Fruit fly (Drosophila melanogaster) whole organism, wandering third instar larva: Measurements from ENCODE around the gene CG34117.

Experiments used
- Abd-B ChIP-seq: fragments of >200 bp; optimal IDR thresholded peaks from 2 replicates; lab custom pipeline; 2017; ENCODE audit warnings: missing biosample characterization, missing genetic modification characterization
- CG9705 ChIP-seq: fragments of 200-800 bp; sonication (Bioruptor generic); optimal IDR thresholded peaks from 2 replicates; lab custom pipeline; 2018; ENCODE audit warnings: missing biosample characterization, mild to moderate bottlenecking, missing genetic modification characterization
- CrebA ChIP-seq: fragments of 200-800 bp; sonication (Bioruptor generic); optimal IDR thresholded peaks from 2 replicates; lab custom pipeline; 2016; ENCODE audit warnings: missing biosample characterization, mild to moderate bottlenecking, missing genetic modification characterization, borderline replicate concordance
- Dif ChIP-seq: fragments of 200-275, 200-300 bp; sonication (Bioruptor generic); optimal IDR thresholded peaks from 2 replicates; lab custom pipeline; 2018; ENCODE audit warnings: missing biosample characterization, missing genetic modification characterization; ENCODE audit not compliant: partially characterized antibody
- HLH106 ChIP-seq: fragments of 200-800 bp; optimal IDR thresholded peaks from 3 replicates; lab custom pipeline; 2019; ENCODE audit warnings: missing biosample characterization, mild to moderate bottlenecking, missing genetic modification characterization, moderate library complexity
- Hnf4 ChIP-seq: fragments of 200-800 bp; sonication (Bioruptor generic); optimal IDR thresholded peaks from 2 replicates; lab custom pipeline; 2016; ENCODE audit warnings: missing biosample characterization, mild to moderate bottlenecking, missing genetic modification characterization
- Hr78 ChIP-seq: fragments of >200 bp; optimal IDR thresholded peaks from 2 replicates; lab custom pipeline; 2017; ENCODE audit warnings: missing biosample characterization, missing genetic modification characterization
- Hr83 ChIP-seq: fragments of 200-300 bp; sonication (Bioruptor generic); optimal IDR thresholded peaks from 2 replicates; lab custom pipeline; 2016; ENCODE audit warnings: missing biosample characterization, mild to moderate bottlenecking, missing genetic modification characterization, moderate library complexity; ENCODE audit not compliant: poor library complexity, severe bottlenecking
- Jra ChIP-seq: sonication (Bioruptor generic); optimal IDR thresholded peaks from 2 replicates; lab custom pipeline; 2016; ENCODE audit warnings: missing biosample characterization, missing genetic modification characterization
- Myc ChIP-seq: fragments of >200 bp; optimal IDR thresholded peaks from 2 replicates; lab custom pipeline; 2017
- N ChIP-seq: fragments of >200 bp; optimal IDR thresholded peaks from 2 replicates; lab custom pipeline; 2018; ENCODE audit warnings: missing biosample characterization, missing external identifiers, missing genetic modification characterization
- OdsH ChIP-seq: fragments of 200-800 bp; sonication (Bioruptor generic); optimal IDR thresholded peaks from 2 replicates; lab custom pipeline; 2016; ENCODE audit warnings: missing biosample characterization, mild to moderate bottlenecking, missing genetic modification characterization
- Rel ChIP-seq, 2 experiments: fragments of 200-800 bp; sonication (Bioruptor generic) in 1 of 2; optimal IDR thresholded peaks; 2 replicates in 1 of 2; 3 replicates in 1 of 2; lab custom pipeline; 2016 to 2019; ENCODE audit warnings: mild to moderate bottlenecking in 2 of 2, missing biosample characterization in 2 of 2, missing genetic modification characterization in 2 of 2, moderate library complexity in 1 of 2
- Sp1 ChIP-seq: fragments of 200-800 bp; sonication (Bioruptor generic); optimal IDR thresholded peaks from 3 replicates; lab custom pipeline; 2019; ENCODE audit warnings: missing biosample characterization, mild to moderate bottlenecking, missing genetic modification characterization, moderate library complexity
- br ChIP-seq: fragments of 200-800 bp; sonication (Bioruptor generic); optimal IDR thresholded peaks from 2 replicates; lab custom pipeline; 2016; ENCODE audit warnings: missing biosample characterization, missing genetic modification characterization
- dl ChIP-seq, 2 experiments: fragments of 175-275, 200-275 bp in 1 of 2; fragments of 200-275 bp in 1 of 2; sonication (Bioruptor generic); optimal IDR thresholded peaks; lab custom pipeline; 2018; ENCODE audit warnings: mild to moderate bottlenecking in 2 of 2, missing biosample characterization in 2 of 2, missing genetic modification characterization in 2 of 2, moderate library complexity in 2 of 2; ENCODE audit not compliant: partially characterized antibody in 2 of 2, insufficient read depth in 1 of 2
- dmrt93B ChIP-seq: fragments of 200-800 bp; sonication (Bioruptor generic); optimal IDR thresholded peaks from 2 replicates; lab custom pipeline; 2018; ENCODE audit warnings: missing biosample characterization, mild to moderate bottlenecking, missing genetic modification characterization
- dsf ChIP-seq: sonication (Bioruptor generic); optimal IDR thresholded peaks from 2 replicates; lab custom pipeline; 2016; ENCODE audit warnings: missing biosample characterization, missing genetic modification characterization, borderline replicate concordance
- foxo ChIP-seq, 2 experiments: fragments of 200-800 bp; sonication (Bioruptor generic); optimal IDR thresholded peaks; 2 replicates in 1 of 2; 3 replicates in 1 of 2; lab custom pipeline; 2016 to 2017; ENCODE audit warnings: missing biosample characterization in 2 of 2, missing genetic modification characterization in 2 of 2
- fru ChIP-seq: fragments of 200-800 bp; sonication (Bioruptor generic); optimal IDR thresholded peaks from 3 replicates; lab custom pipeline; 2016; ENCODE audit warnings: missing biosample characterization, mild to moderate bottlenecking, missing genetic modification characterization
- h ChIP-seq: fragments of 200-800 bp; sonication (Bioruptor generic); optimal IDR thresholded peaks from 3 replicates; lab custom pipeline; 2016; ENCODE audit warnings: missing biosample characterization, mild to moderate bottlenecking, missing genetic modification characterization
- jim ChIP-seq: fragments of 175-275, 200-325 bp; sonication (Bioruptor generic); optimal IDR thresholded peaks from 2 replicates; lab custom pipeline; 2016; ENCODE audit warnings: missing biosample characterization, mild to moderate bottlenecking, missing genetic modification characterization
- lola ChIP-seq: fragments of >200 bp; optimal IDR thresholded peaks from 2 replicates; lab custom pipeline; 2017; ENCODE audit warnings: missing biosample characterization, missing genetic modification characterization
- pan ChIP-seq: fragments of >200 bp; optimal IDR thresholded peaks from 2 replicates; lab custom pipeline; 2017
- psq ChIP-seq: fragments of 200-800 bp; sonication (Bioruptor generic); optimal IDR thresholded peaks from 3 replicates; lab custom pipeline; 2017; ENCODE audit warnings: missing biosample characterization, mild to moderate bottlenecking, missing genetic modification characterization, moderate library complexity
- rgr ChIP-seq: fragments of 200-800 bp; sonication (Bioruptor generic); optimal IDR thresholded peaks from 3 replicates; lab custom pipeline; 2016; ENCODE audit warnings: missing biosample characterization, mild to moderate bottlenecking, missing genetic modification characterization
- sv ChIP-seq: fragments of 200-800 bp; sonication (Bioruptor generic); optimal IDR thresholded peaks from 3 replicates; lab custom pipeline; 2016; ENCODE audit warnings: missing biosample characterization, missing genetic modification characterization
- woc ChIP-seq: sonication (Bioruptor generic); optimal IDR thresholded peaks from 2 replicates; lab custom pipeline; 2016; ENCODE audit warnings: missing biosample characterization, mild to moderate bottlenecking, missing genetic modification characterization

The CG34117 gene

DNA sequence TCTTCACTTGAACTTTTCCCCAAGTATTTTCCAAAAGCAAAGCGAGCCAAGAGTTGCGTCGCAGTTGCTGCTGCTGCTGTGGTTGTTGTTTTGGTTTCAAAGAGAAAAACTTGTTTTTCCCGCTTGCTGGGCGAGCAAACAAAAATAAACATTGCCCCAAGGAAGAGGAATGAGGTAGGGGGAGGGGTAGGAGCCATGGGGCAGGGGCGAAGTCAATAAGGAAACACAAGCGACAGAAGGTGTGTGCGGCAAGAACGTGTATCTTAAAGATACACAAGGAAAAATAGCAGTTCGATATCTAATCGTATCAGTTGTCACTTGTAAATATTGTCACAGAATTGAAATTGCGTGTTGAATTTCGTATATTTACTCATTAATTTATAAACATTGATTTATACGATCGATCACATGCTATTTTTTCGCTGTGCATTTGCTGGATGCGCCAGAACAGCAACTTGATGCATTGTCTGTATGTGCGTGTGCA is 6.3 kb downstream of the CG34117 start (continued):
- TF ChIP-seq dsf (GFP tag; lab: Kevin White, UChicago) (peak; percentile 62), Myc (no peak), Jra (GFP tag; lab: Kevin White, UChicago) (peak; percentile 74), HLH106 (peak; percentile 94), CrebA (no peak), CG9705 (peak; percentile 81), sv (GFP tag; lab: Kevin White, UChicago) (no peak), h (GFP tag; lab: Kevin White, UChicago) (peak; percentile 94), Hr83 (peak; percentile 61), Rel (GFP tag; optimal IDR thresholded peaks at IDR 0.05; lab: Kevin White, UChicago) (peak; percentile 76), Rel (tag; optimal IDR thresholded peaks at IDR 0.05; lab: Kevin White, UChicago) (no peak), pan (lab: Kevin White, UChicago) (no peak)

DNA sequence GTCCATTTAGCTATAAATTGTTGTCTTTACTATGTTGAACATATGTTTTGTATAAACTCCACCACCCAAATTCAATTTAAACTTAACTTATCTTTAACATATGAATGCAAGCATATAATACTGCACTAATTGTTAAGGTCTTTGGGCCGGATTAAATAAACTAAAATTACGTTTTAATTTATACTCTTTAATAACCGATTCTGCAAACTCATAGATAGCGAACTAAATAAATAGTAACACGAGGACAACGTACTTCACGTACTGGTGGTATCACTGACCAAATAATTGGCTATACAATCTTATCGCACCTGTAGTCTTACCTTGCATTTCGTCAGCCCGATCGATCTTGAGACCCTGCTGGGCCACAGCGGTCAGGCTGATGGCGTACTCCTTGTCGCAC is 7.4 kb downstream of the CG34117 start:
- no peak for TF ChIP-seq Abd-B (GFP tag; lab: Kevin White, UChicago)
- no peak for TF ChIP-seq fru
- no peak for TF ChIP-seq Hr83
- no peak for TF ChIP-seq dsf (GFP tag; lab: Kevin White, UChicago)
- no peak for TF ChIP-seq Myc
- TF ChIP-seq Hnf4, result no peak
- TF ChIP-seq HLH106, result no peak
- no peak for TF ChIP-seq foxo (GFP tag; optimal IDR thresholded peaks at IDR 0.05; lab: Kevin White, UChicago)
- TF ChIP-seq OdsH (GFP tag; lab: Kevin White, UChicago), result no peak

DNA sequence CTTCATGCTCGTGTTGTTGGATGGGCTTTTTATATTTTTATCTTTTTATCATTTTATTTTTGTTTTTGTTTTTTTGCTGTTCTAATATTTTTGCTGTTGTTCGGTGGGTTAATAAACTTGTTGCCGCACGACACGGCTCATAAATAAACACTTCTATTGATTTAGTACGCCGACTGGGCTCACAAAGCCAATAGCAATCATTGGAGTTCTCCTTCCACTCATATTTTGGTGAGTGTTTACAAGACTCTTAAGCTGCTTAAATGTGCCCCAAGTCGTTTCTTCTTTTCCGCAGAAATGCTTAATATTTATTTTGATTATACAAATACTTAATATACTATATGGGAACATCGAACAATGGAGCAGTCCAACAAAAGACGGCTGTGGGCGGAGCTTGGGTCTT is 9.7 kb downstream of the CG34117 start:
- TF ChIP-seq Dif (GFP tag; lab: Kevin White, UChicago), result no peak
- no peak for TF ChIP-seq psq (GFP tag; lab: Kevin White, UChicago)
- TF ChIP-seq Sp1 (GFP tag; lab: Kevin White, UChicago), result no peak
- no peak for TF ChIP-seq Hr78 (GFP tag; lab: Kevin White, UChicago)
- TF ChIP-seq pan (lab: Kevin White, UChicago), result no peak

DNA sequence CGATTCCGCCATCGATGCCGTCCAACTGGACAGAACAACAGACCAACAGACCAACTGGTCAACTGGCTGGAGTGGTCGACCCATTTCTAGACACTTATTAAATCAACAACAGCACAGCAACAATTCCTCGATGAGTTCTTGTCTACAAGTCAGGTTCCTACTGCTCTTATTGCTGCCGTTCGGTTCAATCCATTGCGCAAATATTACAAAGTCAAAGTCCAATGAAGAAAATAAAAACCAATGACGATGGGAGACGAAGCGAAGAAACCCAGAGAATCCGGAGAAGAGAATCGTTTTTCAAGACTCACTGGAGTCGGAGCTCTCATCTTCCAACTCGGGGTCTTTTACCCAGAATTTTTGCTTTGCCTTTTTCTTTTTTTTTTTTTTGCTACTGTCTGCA is 10.9 kb downstream of the CG34117 start:
- TF ChIP-seq OdsH (GFP tag; lab: Kevin White, UChicago), result no peak
- no peak for TF ChIP-seq dmrt93B (GFP tag; lab: Kevin White, UChicago)
- TF ChIP-seq Abd-B (GFP tag; lab: Kevin White, UChicago), result no peak
- no peak for TF ChIP-seq sv (GFP tag; lab: Kevin White, UChicago)
- no peak for TF ChIP-seq dsf (GFP tag; lab: Kevin White, UChicago)
- TF ChIP-seq br (GFP tag; lab: Kevin White, UChicago), result no peak
- no peak for TF ChIP-seq dl (GFP tag; optimal IDR thresholded peaks at IDR 0.05; lab: Kevin White, UChicago; ENCODE audit: insufficient read depth in 1 of 2, partially characterized antibody in 2 of 2)
- no peak for TF ChIP-seq CrebA

DNA sequence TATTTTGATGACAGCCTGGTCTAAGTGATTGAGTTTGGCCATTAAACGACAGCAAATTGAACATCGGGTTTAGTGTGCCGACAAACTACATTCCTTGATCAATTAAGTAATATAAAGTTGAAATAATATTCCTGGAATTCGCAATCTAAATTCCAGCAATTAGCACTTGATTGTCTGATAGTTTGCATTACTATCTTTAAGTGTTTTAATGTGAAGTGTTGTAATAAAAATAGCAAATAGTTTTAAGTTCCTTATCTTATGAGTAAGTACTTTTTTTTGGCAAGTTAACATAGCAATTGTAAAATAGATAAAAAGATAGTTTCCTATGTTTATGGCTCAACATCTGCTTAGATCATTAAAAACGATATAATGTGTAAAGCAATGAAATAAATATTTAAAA is 11.5 kb downstream of the CG34117 start:
- TF ChIP-seq OdsH (GFP tag; lab: Kevin White, UChicago) (no peak), br (GFP tag; lab: Kevin White, UChicago) (no peak), N (GFP tag; lab: Kevin White, UChicago) (no peak), rgr (no peak), psq (GFP tag; lab: Kevin White, UChicago) (no peak), woc (GFP tag; lab: Kevin White, UChicago) (no peak), jim (no peak)
- TF ChIP-seq, all 38 proteins: peak for 0

DNA sequence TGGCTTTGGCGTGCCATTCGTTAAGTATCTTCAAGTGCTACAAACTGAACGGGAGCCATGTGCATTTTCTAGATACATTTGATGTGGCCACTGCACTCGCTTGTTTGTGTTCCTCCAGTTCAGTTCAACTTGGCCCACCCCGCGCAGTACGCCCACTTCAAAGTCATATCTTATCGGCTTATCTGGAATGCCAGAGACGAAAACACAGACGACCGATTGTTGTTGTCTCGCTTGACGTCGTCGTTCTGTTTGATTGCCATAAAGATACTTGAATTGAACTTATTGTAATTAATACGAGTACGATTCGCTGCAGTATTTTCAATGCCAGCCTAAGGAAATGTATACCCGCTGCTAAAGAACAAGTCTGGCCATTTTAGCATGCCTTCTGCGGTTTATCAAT is 12.2 kb downstream of the CG34117 start:
- no peak for TF ChIP-seq Rel (GFP tag; optimal IDR thresholded peaks at IDR 0.05; lab: Kevin White, UChicago)
- TF ChIP-seq Rel (tag; optimal IDR thresholded peaks at IDR 0.05; lab: Kevin White, UChicago), result peak; percentile 49
- no peak for TF ChIP-seq lola
- TF ChIP-seq br (GFP tag; lab: Kevin White, UChicago), result peak; percentile 5
- peak; percentile 40 for TF ChIP-seq h (GFP tag; lab: Kevin White, UChicago)
- peak in 1 of 2 experiments; percentile 26 for TF ChIP-seq foxo (GFP tag; optimal IDR thresholded peaks at IDR 0.05; lab: Kevin White, UChicago)
